Fruit fly (Drosophila melanogaster): ENCODE results near the gene fid.

DNA sequence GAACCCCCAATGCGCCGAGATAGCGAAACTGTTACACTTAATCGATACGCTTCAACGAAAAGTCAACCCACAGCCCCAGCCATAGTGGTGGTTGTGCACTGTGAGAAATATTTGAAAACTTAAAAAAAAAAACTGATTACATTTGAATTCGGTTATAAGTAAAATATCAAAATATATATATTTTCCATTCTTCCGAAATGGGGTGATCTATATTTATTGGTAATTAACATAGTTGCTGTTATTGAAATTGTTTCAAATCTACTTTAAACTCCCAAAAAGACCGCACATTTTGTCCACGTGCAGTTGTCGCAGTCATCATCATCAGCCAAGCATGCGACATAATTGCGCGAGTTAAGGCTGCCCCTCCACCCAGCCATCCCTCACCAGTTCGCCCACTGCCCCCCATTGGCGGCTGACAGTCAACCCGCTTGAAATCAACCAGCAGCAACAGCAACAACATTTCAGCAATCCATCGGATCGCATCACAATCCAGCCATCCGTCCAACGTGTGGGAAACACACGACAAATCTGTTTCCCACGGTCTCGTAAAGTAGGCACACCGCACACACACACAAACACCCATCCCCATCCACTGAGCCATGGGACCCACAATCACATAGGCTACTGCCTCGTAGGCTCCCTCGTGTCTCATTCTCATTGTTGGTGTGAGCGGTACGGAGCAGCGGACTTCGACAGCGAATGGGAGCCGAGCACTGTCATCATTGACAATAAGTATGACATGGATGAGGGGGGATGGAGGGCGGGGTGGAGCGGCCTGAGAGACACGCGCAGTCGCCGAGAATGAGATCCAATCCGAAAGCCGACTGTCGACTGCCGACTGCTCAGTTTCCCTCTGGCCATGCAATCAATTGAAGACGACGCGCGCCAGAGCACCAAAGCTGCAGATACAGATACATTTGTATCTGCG lies 50.6 kb downstream of the fid start:
- peak; percentile 2 for TF ChIP-seq Rel (GFP tag; optimal IDR thresholded peaks at IDR 0.05)
- TF ChIP-seq Rel (tag; optimal IDR thresholded peaks at IDR 0.05): no peak
- no peak for TF ChIP-seq CrebA (GFP tag; optimal IDR thresholded peaks at IDR 0.05; ENCODE audit: borderline replicate concordance)
- TF ChIP-seq psq (GFP tag; optimal IDR thresholded peaks at IDR 0.05): peak; percentile 48
- TF ChIP-seq h (GFP tag; optimal IDR thresholded peaks at IDR 0.05): peak; percentile 51
- TF ChIP-seq Dfd (GFP tag; optimal IDR thresholded peaks at IDR 0.05): no peak
- TF ChIP-seq Vsx2 (GFP tag; optimal IDR thresholded peaks at IDR 0.05; ENCODE audit: partially characterized antibody): no peak
- peak; percentile 54 for TF ChIP-seq sv (GFP tag; optimal IDR thresholded peaks at IDR 0.05)
- TF ChIP-seq HLH106 (tag; optimal IDR thresholded peaks at IDR 0.05): peak; percentile 31
- no peak for TF ChIP-seq Mio (GFP tag; optimal IDR thresholded peaks at IDR 0.05)
- TF ChIP-seq fru (GFP tag; optimal IDR thresholded peaks at IDR 0.05): peak; percentile 48
- peak; percentile 0 for TF ChIP-seq sage (GFP tag; optimal IDR thresholded peaks at IDR 0.05)

All from whole organism, wandering third instar larva.